Fruit fly (Drosophila melanogaster) whole organism, larva: ENCODE measurements around the gene CG42699.
A peak's percentile ranks its signal among the peaks of the same experiment; 100 is the strongest.

Experiments
- noc ChIP-seq: fragments of 200-800 bp; sonication (Bioruptor generic); optimal IDR thresholded peaks from 3 replicates; lab custom pipeline; 2019; ENCODE audit warnings: missing biosample characterization, mild to moderate bottlenecking, missing genetic modification characterization, moderate library complexity

Gene CG42699

DNA sequence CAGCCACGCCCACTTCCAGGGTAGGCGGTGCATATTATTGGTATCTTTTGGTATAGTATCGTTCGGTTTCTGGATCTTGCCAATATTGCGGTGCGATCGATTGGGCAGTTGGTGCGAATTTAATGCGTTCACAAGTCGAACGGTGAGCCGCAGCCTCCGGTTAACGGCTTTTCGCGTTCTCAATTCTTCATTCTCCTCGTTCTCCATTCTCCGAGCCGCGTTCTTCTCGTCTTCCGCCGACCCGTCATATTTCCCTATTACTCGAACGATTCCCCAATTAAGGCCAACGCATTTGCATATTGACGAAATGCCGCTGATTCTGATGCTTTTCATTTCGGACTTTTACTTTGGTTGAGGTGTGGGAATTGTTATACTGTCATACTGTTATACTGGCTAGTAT, 12.2 kb downstream of the CG42699 start, which contains the start of gene CG42264:
Gene CG42264 (minus strand): TSS at position 101 of the 400 bp plus-strand sequence.
- no peak for TF ChIP-seq noc

dm6 chrX:5781520-5781919, 17.2 kb downstream of the CG42699 start, which contains the start of gene CG3108:
TSS of gene CG3108 (minus strand) at chrX:5781620.
- TF ChIP-seq noc: no peak

- TF ChIP-seq noc: peak; percentile 0
These were observed 19.1 kb downstream of the CG42699 start for dm6 chrX:5783260-5784040.

- TF ChIP-seq noc: peak; percentile 67
These were observed 22.2 kb downstream of the CG42699 start for dm6 chrX:5786559-5786958.

dm6 chrX:5789187-5789586, 24.8 kb downstream of the CG42699 start, which contains the start of gene CG15767:
TSS of gene CG15767 (plus strand) at chrX:5789487.
- TF ChIP-seq noc: no peak

DNA sequence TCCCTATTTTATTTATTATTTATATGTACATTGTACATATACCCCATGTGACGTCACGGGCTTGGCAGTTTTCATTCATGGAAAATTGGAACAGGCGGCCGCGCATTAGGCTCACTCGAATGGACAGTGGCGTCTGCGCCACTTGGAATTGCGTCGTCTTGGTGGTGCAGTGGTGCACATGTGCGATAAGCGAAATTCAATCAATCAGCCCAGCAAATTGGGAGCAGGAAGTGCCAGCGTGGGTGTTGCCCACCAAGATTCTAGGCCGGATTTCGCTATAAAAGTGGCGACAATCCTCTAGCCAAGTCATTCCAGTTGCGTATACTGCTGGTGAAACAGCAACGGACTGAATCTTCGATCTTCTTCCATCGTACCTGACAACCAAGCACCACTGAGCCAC, 27.5 kb downstream of the CG42699 start, which contains the start of gene CG12239:
Gene CG12239 (plus strand): TSS at position 301 of the 400 bp plus-strand sequence.
- TF ChIP-seq noc: no peak

- TF ChIP-seq noc: no peak
These were observed 36.3 kb downstream of the CG42699 start for dm6 chrX:5800634-5801033.

- TF ChIP-seq noc: no peak
These were observed 40.0 kb downstream of the CG42699 start, which contains the start of gene Cpr5C for dm6 chrX:5804377-5804776. TSS of gene Cpr5C (plus strand) at chrX:5804677.

dm6 chrX:5808654-5809053, 44.3 kb downstream of the CG42699 start, which contains the start of gene Prosbeta2R1:
TSS of gene Prosbeta2R1 (plus strand) at chrX:5808954.
- no peak for TF ChIP-seq noc

DNA sequence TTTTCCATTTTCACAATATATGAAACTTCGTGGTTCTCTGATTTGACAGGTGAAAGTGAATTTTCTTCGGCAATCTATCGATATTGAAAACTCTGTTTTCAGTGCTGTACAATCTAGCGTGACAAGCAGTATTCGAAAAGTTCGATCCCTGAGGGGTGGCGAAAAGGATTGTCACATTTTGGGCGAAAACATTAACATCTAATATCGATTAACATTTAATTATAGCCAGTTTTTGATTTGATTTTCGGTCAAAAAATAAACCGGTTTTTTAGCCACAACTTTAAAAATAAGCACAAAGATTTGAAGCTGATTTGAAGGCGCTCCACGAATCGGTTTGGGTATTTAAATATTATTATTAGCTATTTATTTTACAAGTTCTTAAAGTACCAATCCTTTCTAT, 48.5 kb downstream of the CG42699 start, which contains the start of gene CG44329:
Gene CG44329 (minus strand): TSS at position 101 of the 400 bp plus-strand sequence.
- no peak for TF ChIP-seq noc

DNA sequence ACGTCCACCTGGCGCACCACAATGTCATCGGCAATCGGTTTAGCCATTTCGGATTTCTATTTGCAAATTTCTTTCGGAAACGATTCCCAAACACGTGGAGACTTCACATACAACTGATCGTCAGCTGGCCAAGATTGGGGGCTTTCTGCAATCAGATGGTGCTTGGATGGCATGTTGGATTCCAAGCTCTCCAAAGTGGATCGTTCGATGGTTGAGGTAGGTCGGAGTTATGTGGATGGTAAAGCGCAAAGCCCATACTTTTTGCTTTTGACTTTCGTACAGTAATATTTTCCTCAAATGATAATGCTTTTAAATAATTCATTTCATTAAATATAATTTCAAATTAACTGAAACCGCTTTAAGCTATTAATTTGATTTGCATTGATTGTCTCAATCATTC, 51.4 kb downstream of the CG42699 start, which contains the start of gene AgmNAT:
Gene AgmNAT (minus strand): TSS at position 101 of the 400 bp plus-strand sequence.
- TF ChIP-seq noc: no peak

DNA sequence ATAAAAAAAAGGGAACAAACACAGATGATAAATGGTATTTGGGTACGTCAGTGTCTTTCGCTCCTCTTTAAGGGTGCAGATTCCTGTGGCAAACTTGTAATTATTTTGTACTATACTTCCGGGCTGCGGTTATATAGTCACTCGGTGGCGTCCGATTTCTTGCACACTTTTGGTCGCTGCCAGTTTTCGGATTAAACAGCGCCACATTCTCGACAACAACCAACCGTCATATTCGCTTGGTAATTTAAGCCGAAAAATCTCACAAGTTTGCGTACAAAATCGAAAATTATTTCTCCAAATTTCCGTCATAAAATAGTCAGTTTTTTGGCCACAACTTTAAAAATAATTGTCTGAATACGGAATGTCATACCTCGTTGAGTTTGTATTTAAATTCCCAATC, 52.8 kb downstream of the CG42699 start:
- no peak for TF ChIP-seq noc

DNA sequence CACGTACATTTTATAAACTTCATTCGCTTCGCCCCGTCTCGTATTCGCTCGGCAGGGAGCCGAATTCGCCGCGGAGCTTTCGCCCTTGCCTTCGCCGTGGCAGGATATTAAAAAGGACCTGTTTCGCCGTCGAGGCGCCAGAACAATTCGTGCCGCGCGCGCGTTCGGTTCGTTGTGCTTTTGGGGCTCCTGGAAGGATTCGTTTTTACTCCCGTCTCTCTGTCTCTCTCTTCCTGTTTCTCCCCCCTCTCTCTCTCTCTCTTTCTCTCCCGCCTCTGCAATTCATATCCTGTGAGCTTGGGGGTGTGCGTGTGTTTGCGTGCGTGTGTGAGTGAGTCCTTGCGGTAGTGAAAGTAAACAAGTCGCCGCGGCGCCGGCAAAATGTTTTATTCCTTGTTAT, 54.1 kb downstream of the CG42699 start, which contains the start of gene CG15765:
Gene CG15765 (plus strand): TSS at position 132 of the 400 bp plus-strand sequence.
- no peak for TF ChIP-seq noc

dm6 chrX:5819972-5820371, 55.6 kb downstream of the CG42699 start:
- no peak for TF ChIP-seq noc
